Worm (Caenorhabditis elegans) whole organism, L1 larva: ENCODE measurements around the gene mcat-1.

Experiments
- C04F5.9 ChIP-seq: sonication (generic microtip); optimal IDR thresholded peaks from 2 replicates; lab custom pipeline; 2016; ENCODE audit warnings: missing genetic modification characterization, missing compliant biosample characterization
- C16A3.4 ChIP-seq: fragments of 150-350 bp; optimal IDR thresholded peaks from 2 replicates; lab custom pipeline; 2014; ENCODE audit warnings: missing biosample characterization, missing genetic modification characterization
- C34B4.2 ChIP-seq: sonication (generic microtip); optimal IDR thresholded peaks from 2 replicates; lab custom pipeline; 2017; ENCODE audit warnings: mild to moderate bottlenecking, missing genetic modification characterization, missing compliant biosample characterization
- F16B12.6 ChIP-seq: fragments of 150-350 bp; optimal IDR thresholded peaks from 2 replicates; lab custom pipeline; 2014; ENCODE audit warnings: missing biosample characterization, missing genetic modification characterization
- Y116A8C.19 ChIP-seq: sonication (generic microtip); optimal IDR thresholded peaks from 2 replicates; lab custom pipeline; 2016; ENCODE audit warnings: missing compliant biosample characterization, missing genetic modification characterization, borderline replicate concordance
- blmp-1 ChIP-seq: fragments of 150-350 bp; optimal IDR thresholded peaks from 2 replicates; lab custom pipeline; 2014; ENCODE audit warnings: missing biosample characterization, missing genetic modification characterization
- ceh-8 ChIP-seq: fragments of 200-800 bp; sonication (Bioruptor generic); optimal IDR thresholded peaks from 2 replicates; lab custom pipeline; 2018; ENCODE audit warnings: mild to moderate bottlenecking, missing genetic modification characterization, moderate library complexity, missing compliant biosample characterization
- ceh-82 ChIP-seq, 3 experiments: fragments of 150-350 bp in 1 of 3; sonication (generic microtip) in 2 of 3; optimal IDR thresholded peaks; 2 replicates each; lab custom pipeline; 2014 to 2017; ENCODE audit warnings: missing biosample characterization in 3 of 3, missing genetic modification characterization in 3 of 3
- ceh-88 ChIP-seq: fragments of 200-800 bp; sonication (Bioruptor generic); IDR thresholded peaks from 2 replicates; pipeline ENCODE4 v1.3.6; 2022; ENCODE audit warnings: missing genetic modification characterization, missing compliant biosample characterization
- efl-1 ChIP-seq, 4 experiments: fragments of 150-350 bp; optimal IDR thresholded peaks in 3 of 4; peaks in 1 of 4; 1 replicate in 1 of 4; 2 replicates in 3 of 4; lab custom pipeline; 2014; ENCODE audit warnings: missing biosample characterization in 2 of 4, missing genetic modification characterization in 2 of 4, missing genetic modification reagents in 2 of 4
- egl-13 ChIP-seq: sonication (generic microtip); optimal IDR thresholded peaks from 2 replicates; lab custom pipeline; 2016; ENCODE audit warnings: missing genotype, missing genetic modification reagents, missing genetic modification characterization, missing compliant biosample characterization
- egl-27 ChIP-seq, 2 experiments: fragments of 150-350 bp in 1 of 2; sonication (generic microtip); optimal IDR thresholded peaks; 3 replicates each; lab custom pipeline; 2017 to 2018; ENCODE audit warnings: missing biosample characterization in 2 of 2, missing genetic modification characterization in 2 of 2, missing genetic modification reagents in 2 of 2
- elt-3 ChIP-seq, 6 experiments: fragments of 150-350 bp in 1 of 6; sonication (generic microtip); optimal IDR thresholded peaks; 2 replicates each; lab custom pipeline; 2017 to 2018; ENCODE audit warnings: missing biosample characterization in 6 of 6, missing genetic modification characterization in 6 of 6, inconsistent platforms in 1 of 6
- fkh-10 ChIP-seq: sonication (generic microtip); optimal IDR thresholded peaks from 2 replicates; lab custom pipeline; 2017; ENCODE audit warnings: missing biosample characterization, missing genetic modification reagents, missing genetic modification characterization
- fkh-8 ChIP-seq: sonication (generic microtip); optimal IDR thresholded peaks from 2 replicates; lab custom pipeline; 2016; ENCODE audit warnings: mild to moderate bottlenecking, missing genetic modification characterization, missing compliant biosample characterization
- hlh-4 ChIP-seq: sonication (generic microtip); optimal IDR thresholded peaks from 2 replicates; lab custom pipeline; 2016; ENCODE audit warnings: mild to moderate bottlenecking, missing genetic modification characterization, missing compliant biosample characterization
- irx-1 ChIP-seq: sonication (generic microtip); optimal IDR thresholded peaks from 2 replicates; lab custom pipeline; 2016; ENCODE audit warnings: missing genetic modification characterization, missing compliant biosample characterization
- isw-1 ChIP-seq: fragments of 200-800 bp; sonication (Bioruptor generic); IDR thresholded peaks from 2 replicates; pipeline ENCODE4 v1.3.6; 2022; ENCODE audit warnings: missing genetic modification characterization, missing compliant biosample characterization
- jun-1 ChIP-seq: fragments of 150-350 bp; optimal IDR thresholded peaks from 2 replicates; lab custom pipeline; 2014; ENCODE audit warnings: missing biosample characterization, missing genetic modification reagents, missing genetic modification characterization
- lin-15B ChIP-seq: fragments of 150-350 bp; sonication (generic microtip); optimal IDR thresholded peaks from 3 replicates; lab custom pipeline; 2014; ENCODE audit warnings: missing biosample characterization, missing genetic modification characterization
- lin-35 ChIP-seq, 2 experiments: fragments of 150-350 bp; optimal IDR thresholded peaks; 2 replicates each; lab custom pipeline; 2014; ENCODE audit warnings: missing biosample characterization in 2 of 2, missing genetic modification characterization in 2 of 2, missing genetic modification reagents in 2 of 2
- lin-39 ChIP-seq: fragments of 150-350 bp; optimal IDR thresholded peaks from 2 replicates; lab custom pipeline; 2014; ENCODE audit warnings: missing biosample characterization, missing genetic modification reagents, missing genetic modification characterization
- lsy-2 ChIP-seq, 2 experiments: fragments of 150-350 bp; optimal IDR thresholded peaks; 2 replicates each; lab custom pipeline; 2014; ENCODE audit warnings: missing biosample characterization in 2 of 2, missing genetic modification characterization in 2 of 2
- mdl-1 ChIP-seq, 2 experiments: fragments of 150-350 bp; optimal IDR thresholded peaks; 2 replicates each; lab custom pipeline; 2014 to 2017; ENCODE audit warnings: missing biosample characterization in 2 of 2, missing genetic modification characterization in 2 of 2, inconsistent platforms in 1 of 2
- mef-2 ChIP-seq: fragments of 150-350 bp; optimal IDR thresholded peaks from 2 replicates; lab custom pipeline; 2014; ENCODE audit warnings: missing biosample characterization, missing genetic modification characterization
- mep-1 ChIP-seq: fragments of 150-350 bp; optimal IDR thresholded peaks from 2 replicates; lab custom pipeline; 2014; ENCODE audit warnings: missing biosample characterization, missing genetic modification characterization
- nhr-11 ChIP-seq: fragments of 150-350 bp; optimal IDR thresholded peaks from 2 replicates; lab custom pipeline; 2014; ENCODE audit warnings: missing biosample characterization, missing genetic modification characterization
- nhr-20 ChIP-seq: sonication (generic microtip); optimal IDR thresholded peaks from 2 replicates; lab custom pipeline; 2016; ENCODE audit warnings: mild to moderate bottlenecking, missing genetic modification characterization, missing compliant biosample characterization
- nhr-237 ChIP-seq: fragments of 150-350 bp; optimal IDR thresholded peaks from 2 replicates; lab custom pipeline; 2014; ENCODE audit warnings: missing biosample characterization, missing genetic modification characterization
- nhr-28 ChIP-seq: fragments of 150-350 bp; optimal IDR thresholded peaks from 2 replicates; lab custom pipeline; 2014; ENCODE audit warnings: missing biosample characterization, missing genetic modification characterization
- nhr-47 ChIP-seq: sonication (generic microtip); optimal IDR thresholded peaks from 2 replicates; lab custom pipeline; 2016; ENCODE audit warnings: mild to moderate bottlenecking, missing genetic modification characterization, moderate library complexity, missing compliant biosample characterization
- nhr-71 ChIP-seq: sonication (generic microtip); optimal IDR thresholded peaks from 2 replicates; lab custom pipeline; 2016; ENCODE audit warnings: mild to moderate bottlenecking, missing genetic modification characterization, moderate library complexity, missing compliant biosample characterization
- nhr-77 ChIP-seq: fragments of 150-350 bp; optimal IDR thresholded peaks from 2 replicates; lab custom pipeline; 2014; ENCODE audit warnings: missing biosample characterization, missing genetic modification characterization
- nhr-84 ChIP-seq: sonication (generic microtip); optimal IDR thresholded peaks from 2 replicates; lab custom pipeline; 2017; ENCODE audit warnings: missing biosample characterization, missing genetic modification characterization
- nhr-85 ChIP-seq: sonication (generic microtip); peaks from one replicate; lab custom pipeline; 2016; ENCODE audit warnings: missing genetic modification characterization, inconsistent platforms, missing compliant biosample characterization
- nhr-90 ChIP-seq: sonication (generic microtip); optimal IDR thresholded peaks from 2 replicates; lab custom pipeline; 2016; ENCODE audit warnings: mild to moderate bottlenecking, missing genetic modification characterization, missing compliant biosample characterization; ENCODE audit not compliant: poor library complexity
- pag-3 ChIP-seq: sonication (generic microtip); optimal IDR thresholded peaks from 2 replicates; lab custom pipeline; 2017; ENCODE audit warnings: missing genetic modification characterization, mild to moderate bottlenecking, missing compliant biosample characterization, antibody characterized with exemption, borderline replicate concordance; ENCODE audit not compliant: insufficient read depth
- pqm-1 ChIP-seq: sonication (generic microtip); optimal IDR thresholded peaks from 3 replicates; lab custom pipeline; 2017; ENCODE audit warnings: missing biosample characterization, missing genetic modification characterization
- snpc-4 ChIP-seq: fragments of 150-350 bp; optimal IDR thresholded peaks from 2 replicates; lab custom pipeline; 2014; ENCODE audit warnings: missing biosample characterization, missing genetic modification characterization
- sup-37 ChIP-seq: fragments of 200-800 bp; sonication (Bioruptor generic); optimal IDR thresholded peaks from 2 replicates; lab custom pipeline; 2018; ENCODE audit warnings: mild to moderate bottlenecking, missing genetic modification characterization, missing compliant biosample characterization
- swsn-7 ChIP-seq: sonication (generic microtip); optimal IDR thresholded peaks from 2 replicates; lab custom pipeline; 2016; ENCODE audit warnings: missing genetic modification characterization, missing compliant biosample characterization
- tbx-2 ChIP-seq: sonication (generic microtip); optimal IDR thresholded peaks from 2 replicates; lab custom pipeline; 2016; ENCODE audit warnings: missing genetic modification characterization, missing compliant biosample characterization
- unc-130 ChIP-seq: fragments of 150-350 bp; optimal IDR thresholded peaks from 2 replicates; lab custom pipeline; 2017; ENCODE audit warnings: missing biosample characterization, missing genetic modification characterization, inconsistent platforms
- unc-62 ChIP-seq: fragments of 150-350 bp; optimal IDR thresholded peaks from 2 replicates; lab custom pipeline; 2014; ENCODE audit warnings: missing biosample characterization, missing genetic modification reagents, missing genetic modification characterization
- unc-86 ChIP-seq: sonication (generic microtip); optimal IDR thresholded peaks from 2 replicates; lab custom pipeline; 2016; ENCODE audit warnings: missing genetic modification characterization, missing compliant biosample characterization
- xbp-1 ChIP-seq: sonication (generic microtip); optimal IDR thresholded peaks from 2 replicates; lab custom pipeline; 2016; ENCODE audit warnings: missing genetic modification characterization, missing compliant biosample characterization
- zip-4 ChIP-seq: fragments of 200-800 bp; sonication (Bioruptor generic); optimal IDR thresholded peaks from 2 replicates; lab custom pipeline; 2018; ENCODE audit warnings: mild to moderate bottlenecking, missing genetic modification characterization, moderate library complexity, missing compliant biosample characterization

The mcat-1 gene

DNA sequence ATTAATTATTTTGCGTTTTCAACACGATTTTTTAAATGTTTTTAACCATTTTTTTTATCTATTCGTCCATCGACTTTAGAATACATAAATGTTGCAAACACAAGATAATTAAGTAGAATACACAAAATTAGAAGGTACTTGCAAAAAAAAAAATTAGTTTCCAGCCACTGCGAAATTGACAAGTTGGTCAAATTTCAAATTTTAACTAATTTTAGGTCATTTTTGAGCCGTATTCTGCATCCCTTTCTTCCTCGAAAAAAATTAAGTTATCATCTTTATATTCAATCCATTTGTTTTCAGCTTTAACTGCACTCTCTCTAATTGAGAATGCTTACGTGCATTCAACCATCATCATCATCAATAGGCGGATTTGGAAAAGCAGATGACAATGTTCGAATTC is 22.0 kb downstream of the mcat-1 start, which contains the start of gene egl-26:
Gene egl-26, plus strand, starts transcription at position 301 of the 400 bp plus-strand sequence.
- TF ChIP-seq ceh-88 (no peak), Y116A8C.19 (tag; lab: Kevin White, UChicago) (no peak), mef-2 (tag; lab: Kevin White, UChicago) (no peak)

- peak; percentile 72 for TF ChIP-seq blmp-1
- no peak for TF ChIP-seq elt-3 (tag; optimal IDR thresholded peaks at IDR 0.05; lab: Kevin White, UChicago)
Measured at ce11 chrII:68757-69156, 22.6 kb downstream of the mcat-1 start.

ce11 chrII:67663-68062 is 23.7 kb downstream of the mcat-1 start:
- no peak for TF ChIP-seq C16A3.4 (tag; lab: Kevin White, UChicago)
- TF ChIP-seq irx-1 = no peak
- no peak for TF ChIP-seq lin-39 (tag; lab: Kevin White, UChicago)
- no peak for TF ChIP-seq tbx-2 (tag; lab: Kevin White, UChicago)
- no peak for TF ChIP-seq fkh-10 (GFP tag; lab: Kevin White, UChicago)
- no peak for TF ChIP-seq nhr-47
- TF ChIP-seq pqm-1 = no peak
- TF ChIP-seq pag-3 (tag; lab: Kevin White, UChicago) = no peak
- no peak for TF ChIP-seq nhr-71
- TF ChIP-seq nhr-28 (tag; lab: Kevin White, UChicago) = no peak

- TF ChIP-seq xbp-1 (tag; lab: Kevin White, UChicago) = no peak
- TF ChIP-seq egl-27 (tag; optimal IDR thresholded peaks at IDR 0.05; lab: Kevin White, UChicago) = no peak
- no peak for TF ChIP-seq fkh-8
- no peak for TF ChIP-seq lin-15B
- peak; percentile 60 for TF ChIP-seq nhr-20
- TF ChIP-seq nhr-84 (tag; lab: Kevin White, UChicago) = no peak
- TF ChIP-seq hlh-4 (tag; lab: Kevin White, UChicago) = no peak
- TF ChIP-seq F16B12.6 (tag; lab: Kevin White, UChicago) = no peak
- peak; percentile 30 for TF ChIP-seq ceh-8 (GFP tag; lab: Kevin White, UChicago)
- no peak for TF ChIP-seq nhr-28 (tag; lab: Kevin White, UChicago)
- peak in 1 of 2 experiments; percentile 55 for TF ChIP-seq mdl-1 (tag; optimal IDR thresholded peaks at IDR 0.05; lab: Kevin White, UChicago)
- TF ChIP-seq nhr-90 (tag; lab: Kevin White, UChicago) = peak; percentile 68
- TF ChIP-seq C34B4.2 (tag; lab: Kevin White, UChicago) = no peak
- peak in 3 of 6 experiments; percentile 41 to 63 (median 47) for TF ChIP-seq elt-3 (tag; optimal IDR thresholded peaks at IDR 0.05; lab: Kevin White, UChicago)
- TF ChIP-seq swsn-7 (tag; lab: Kevin White, UChicago) = peak; percentile 33
- TF ChIP-seq unc-62 = no peak
- no peak for TF ChIP-seq egl-13 (tag; lab: Kevin White, UChicago)
- no peak for TF ChIP-seq C04F5.9
- TF ChIP-seq unc-130 (tag; lab: Kevin White, UChicago) = no peak
- peak; percentile 79 for TF ChIP-seq mep-1
- TF ChIP-seq efl-1 (optimal IDR thresholded peaks at IDR 0.05; lab: Kevin White, UChicago) = peak; percentile 27 to 38
- TF ChIP-seq efl-1 (GFP tag; optimal IDR thresholded peaks at IDR 0.05 in 1 of 2; lab: Kevin White, UChicago) = no peak
- peak; percentile 17 for TF ChIP-seq jun-1
- TF ChIP-seq sup-37 (GFP tag; lab: Kevin White, UChicago) = no peak
- peak in 1 of 2 experiments; percentile 62 for TF ChIP-seq lin-35 (GFP tag; optimal IDR thresholded peaks at IDR 0.05; lab: Kevin White, UChicago)
- peak; percentile 88 for TF ChIP-seq blmp-1
- TF ChIP-seq isw-1 (GFP tag; lab: Robert Waterston, UW) = no peak
- TF ChIP-seq lsy-2 (tag; optimal IDR thresholded peaks at IDR 0.05; lab: Kevin White, UChicago) = peak in 1 of 2 experiments; percentile 61
- TF ChIP-seq nhr-11 (tag; lab: Kevin White, UChicago) = no peak
- no peak for TF ChIP-seq snpc-4 (tag; lab: Kevin White, UChicago)
- TF ChIP-seq nhr-47 = peak; percentile 54
- TF ChIP-seq nhr-85 (tag; lab: Kevin White, UChicago) = peak; percentile 92
- no peak for TF ChIP-seq nhr-237 (tag; lab: Kevin White, UChicago)
- no peak for TF ChIP-seq zip-4 (GFP tag; lab: Kevin White, UChicago)
- no peak for TF ChIP-seq unc-86 (tag; lab: Kevin White, UChicago)
- TF ChIP-seq C16A3.4 (tag; lab: Kevin White, UChicago) = peak; percentile 21
- TF ChIP-seq ceh-82 (tag; optimal IDR thresholded peaks at IDR 0.05; lab: Kevin White, UChicago) = peak in 1 of 3 experiments; percentile 9
- no peak for TF ChIP-seq nhr-77 (tag; lab: Kevin White, UChicago)
Measured at ce11 chrII:66322-66721, 25.0 kb downstream of the mcat-1 start.
